Worm (Caenorhabditis elegans) whole organism, early embryonic: Measurements from ENCODE around the gene T28C12.2.

Experiments used
- F13C5.2 ChIP-seq: sonication (generic microtip); optimal IDR thresholded peaks from 2 replicates; lab custom pipeline; 2017; ENCODE audit warnings: mild to moderate bottlenecking, missing genetic modification characterization, inconsistent platforms, missing compliant biosample characterization
- ama-1 ChIP-seq: fragments of 150-350 bp; optimal IDR thresholded peaks from 2 replicates; lab custom pipeline; 2014
- ceh-13 ChIP-seq: fragments of 200-800 bp; sonication (Bioruptor generic); optimal IDR thresholded peaks from 2 replicates; lab custom pipeline; 2018; ENCODE audit warnings: mild to moderate bottlenecking, missing genetic modification characterization, missing compliant biosample characterization
- ceh-36 ChIP-seq: sonication (generic microtip); optimal IDR thresholded peaks from 2 replicates; lab custom pipeline; 2016; ENCODE audit warnings: missing genetic modification characterization, inconsistent platforms, missing compliant biosample characterization
- flt-1 ChIP-seq: fragments of 200-800 bp; sonication (Bioruptor generic); IDR thresholded peaks from 2 replicates; pipeline ENCODE4 v1.3.6; 2022; ENCODE audit warnings: missing genetic modification characterization, missing compliant biosample characterization
- pes-1 ChIP-seq: fragments of 200-800 bp; sonication (Bioruptor generic); IDR thresholded peaks from 2 replicates; pipeline ENCODE4 v1.3.6; 2022; ENCODE audit warnings: missing genetic modification reagents, missing genetic modification characterization, missing compliant biosample characterization
- scrt-1 ChIP-seq: fragments of 200-800 bp; sonication (Bioruptor generic); IDR thresholded peaks from 2 replicates; pipeline ENCODE4 v1.3.6; 2022; ENCODE audit warnings: missing genetic modification characterization, missing compliant biosample characterization
- tbx-11 ChIP-seq: fragments of 200-800 bp; sonication (Bioruptor generic); IDR thresholded peaks from 2 replicates; pipeline ENCODE4 v1.3.6; 2022; ENCODE audit warnings: missing genetic modification characterization, missing compliant biosample characterization
- tbx-37 ChIP-seq: fragments of 200-800 bp; sonication (Bioruptor generic); conservative IDR thresholded peaks from 2 replicates; pipeline ENCODE4 v1.3.6; 2022; ENCODE audit warnings: missing genetic modification reagents, missing genetic modification characterization, missing compliant biosample characterization
- tra-4 ChIP-seq: sonication (generic microtip); optimal IDR thresholded peaks from 2 replicates; lab custom pipeline; 2017; ENCODE audit warnings: missing genetic modification characterization, missing compliant biosample characterization

DNA sequence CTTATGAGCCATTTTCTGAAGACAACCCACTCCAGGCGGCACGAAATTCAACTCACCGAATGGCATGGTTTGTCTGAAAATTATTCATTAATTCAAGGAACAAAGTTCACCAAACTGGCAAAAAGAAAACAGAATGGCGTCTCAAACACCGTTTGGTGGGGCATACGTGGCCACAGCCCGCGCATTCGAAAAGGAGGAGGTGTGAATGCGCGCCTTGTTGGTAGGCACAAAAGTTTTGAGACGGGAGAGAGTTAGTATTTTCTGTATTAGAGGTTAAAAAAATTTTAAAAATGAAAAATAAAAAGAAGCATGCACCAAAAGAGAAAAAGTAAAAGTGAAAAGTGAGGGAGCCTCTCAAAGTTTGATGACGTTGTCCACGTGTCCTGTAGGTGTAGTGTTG is 17.1 kb upstream of the T28C12.2 start:
- no peak for TF ChIP-seq ama-1 (lab: Kevin White, UChicago)
- no peak for TF ChIP-seq flt-1
- TF ChIP-seq tbx-37 (GFP tag; lab: Robert Waterston, UW): no peak
- TF ChIP-seq tra-4 (tag; lab: Kevin White, UChicago): no peak
- TF ChIP-seq pes-1 (GFP tag; lab: Robert Waterston, UW): no peak
- TF ChIP-seq ceh-13 (GFP tag; lab: Kevin White, UChicago): no peak
- no peak for TF ChIP-seq scrt-1 (GFP tag; lab: Robert Waterston, UW)
- no peak for TF ChIP-seq tbx-11 (GFP tag; lab: Robert Waterston, UW)
- no peak for TF ChIP-seq F13C5.2 (tag; lab: Kevin White, UChicago)
- TF ChIP-seq ceh-36 (tag; lab: Kevin White, UChicago): no peak
